Fruit fly (Drosophila melanogaster) whole organism, pupa: Measurements from ENCODE around the gene CG6511.
A peak's percentile ranks its signal among the peaks of the same experiment; 100 is the strongest.

ENCODE experiments used
- CG10348 ChIP-seq: fragments of 200-800 bp; sonication (Bioruptor generic); IDR thresholded peaks from 2 replicates; pipeline ENCODE4 v1.3.6; 2022; ENCODE audit warnings: missing biosample characterization, missing genetic modification characterization
- CG12605 ChIP-seq: fragments of 200-800 bp; sonication (Bioruptor generic); IDR thresholded peaks from 2 replicates; pipeline ENCODE4 v1.3.6; 2022; ENCODE audit warnings: missing biosample characterization, missing genetic modification characterization
- CG13204 ChIP-seq: fragments of 200-800 bp; sonication (Bioruptor generic); optimal IDR thresholded peaks from 2 replicates; lab custom pipeline; 2018; ENCODE audit warnings: missing biosample characterization, mild to moderate bottlenecking, missing genetic modification characterization, moderate library complexity
- CG14655 ChIP-seq: fragments of 200-800 bp; sonication (Bioruptor generic); optimal IDR thresholded peaks from 3 replicates; lab custom pipeline; 2017; ENCODE audit warnings: mild to moderate bottlenecking, missing biosample characterization, missing genetic modification reagents, missing genetic modification characterization
- CG15710 ChIP-seq: fragments of 200-800 bp; sonication (Bioruptor generic); optimal IDR thresholded peaks from 2 replicates; lab custom pipeline; 2018; ENCODE audit warnings: missing biosample characterization, mild to moderate bottlenecking, missing genetic modification characterization, moderate library complexity
- CG17806 ChIP-seq: fragments of 200-800 bp; sonication (Bioruptor generic); optimal IDR thresholded peaks from 2 replicates; lab custom pipeline; 2018; ENCODE audit warnings: missing biosample characterization, mild to moderate bottlenecking, missing genetic modification characterization, moderate library complexity
- CG32121 ChIP-seq: fragments of 200-800 bp; sonication (Bioruptor generic); IDR thresholded peaks from 2 replicates; pipeline ENCODE4 v1.3.6; 2022; ENCODE audit warnings: missing biosample characterization, missing genetic modification characterization
- CG34367 ChIP-seq: fragments of 200-800 bp; sonication (Bioruptor generic); optimal IDR thresholded peaks from 2 replicates; lab custom pipeline; 2018; ENCODE audit warnings: missing biosample characterization, mild to moderate bottlenecking, missing genetic modification characterization
- CG4496 ChIP-seq: fragments of 200-800 bp; sonication (Bioruptor generic); IDR thresholded peaks from 3 replicates; pipeline ENCODE4 v1.3.6; 2022; ENCODE audit warnings: missing biosample characterization, missing genetic modification characterization
- CG8159 ChIP-seq: fragments of 200-800 bp; sonication (Bioruptor generic); optimal IDR thresholded peaks from 3 replicates; lab custom pipeline; 2018; ENCODE audit warnings: missing biosample characterization, mild to moderate bottlenecking, missing genetic modification characterization, moderate library complexity
- CG8301 ChIP-seq: fragments of 200-800 bp; sonication (Bioruptor generic); optimal IDR thresholded peaks from 2 replicates; lab custom pipeline; 2018; ENCODE audit warnings: missing biosample characterization, mild to moderate bottlenecking, missing genetic modification characterization
- CG9948 ChIP-seq: fragments of 200-800 bp; sonication (Bioruptor generic); optimal IDR thresholded peaks from 2 replicates; lab custom pipeline; 2018; ENCODE audit warnings: missing biosample characterization, mild to moderate bottlenecking, missing genetic modification characterization, moderate library complexity
- D1 ChIP-seq: fragments of 200-800 bp; sonication (Bioruptor generic); optimal IDR thresholded peaks from 2 replicates; lab custom pipeline; 2018; ENCODE audit warnings: missing biosample characterization, mild to moderate bottlenecking, missing genetic modification characterization, moderate library complexity
- EcR ChIP-seq: fragments of 200-800 bp; sonication (Bioruptor generic); optimal IDR thresholded peaks from 3 replicates; lab custom pipeline; 2019; ENCODE audit warnings: missing biosample characterization, missing genetic modification characterization, mild to moderate bottlenecking, moderate library complexity, missing genetic modification reagents
- Ets98B ChIP-seq: fragments of 200-800 bp; sonication (Bioruptor generic); IDR thresholded peaks from 2 replicates; pipeline ENCODE4 v1.3.6; 2022; ENCODE audit warnings: missing biosample characterization, missing genetic modification characterization
- Pif1A ChIP-seq: fragments of 200-800 bp; sonication (Bioruptor generic); optimal IDR thresholded peaks from 3 replicates; lab custom pipeline; 2016; ENCODE audit warnings: missing biosample characterization, missing genetic modification characterization
- Pif1B ChIP-seq: fragments of 200-800 bp; sonication (Bioruptor generic); optimal IDR thresholded peaks from 3 replicates; lab custom pipeline; 2016; ENCODE audit warnings: missing biosample characterization, missing genetic modification characterization
- Snoo ChIP-seq: fragments of 200-800 bp; sonication (Bioruptor generic); optimal IDR thresholded peaks from 3 replicates; lab custom pipeline; 2017; ENCODE audit warnings: missing biosample characterization, mild to moderate bottlenecking, missing genetic modification characterization, inconsistent platforms
- fd96Ca ChIP-seq: fragments of 200-800 bp; sonication (Bioruptor generic); IDR thresholded peaks from 3 replicates; pipeline ENCODE4 v1.3.6; 2022; ENCODE audit warnings: missing biosample characterization, missing genetic modification characterization
- gl ChIP-seq: fragments of 200-800 bp; sonication (Bioruptor generic); optimal IDR thresholded peaks from 2 replicates; lab custom pipeline; 2018; ENCODE audit warnings: missing biosample characterization, mild to moderate bottlenecking, missing genetic modification characterization
- rn ChIP-seq: fragments of 200-800 bp; sonication (Bioruptor generic); IDR thresholded peaks from 2 replicates; pipeline ENCODE4 v1.3.6; 2022; ENCODE audit warnings: missing biosample characterization, missing genetic modification characterization

CG6511 gene

dm6 chr3L:8691891-8692874 is 28.9 kb upstream of the CG6511 start:
- TF ChIP-seq fd96Ca (GFP tag; lab: Robert Waterston, UW) = peak; percentile 57; the same call in 1 of the 3 replicates
- TF ChIP-seq CG10348 (GFP tag; lab: Robert Waterston, UW) = no peak
- peak; percentile 59 for TF ChIP-seq CG8159 (tag; lab: Kevin White, UChicago)
- peak; percentile 35 for TF ChIP-seq CG9948 (tag; lab: Kevin White, UChicago)
- peak; percentile 75 for TF ChIP-seq EcR (GFP tag; lab: Kevin White, UChicago)
- TF ChIP-seq CG14655 (GFP tag; lab: Kevin White, UChicago) = peak; percentile 56
- peak; percentile 46 for TF ChIP-seq CG12605 (GFP tag; lab: Robert Waterston, UW)
- TF ChIP-seq CG34367 (tag; lab: Kevin White, UChicago) = peak; percentile 8
- peak; percentile 11 for TF ChIP-seq Pif1A (GFP tag; lab: Kevin White, UChicago)
- no peak for TF ChIP-seq Pif1B (GFP tag; lab: Kevin White, UChicago)
- TF ChIP-seq CG13204 (GFP tag; lab: Kevin White, UChicago) = peak; percentile 64
- TF ChIP-seq gl (tag; lab: Kevin White, UChicago) = peak; percentile 81
- TF ChIP-seq CG15710 (tag; lab: Kevin White, UChicago) = peak; percentile 50
- peak; percentile 48 for TF ChIP-seq Ets98B (GFP tag; lab: Robert Waterston, UW)
- peak; percentile 9 for TF ChIP-seq CG17806 (tag; lab: Kevin White, UChicago)
- TF ChIP-seq CG4496 (GFP tag; lab: Robert Waterston, UW) = peak; percentile 66
- TF ChIP-seq CG32121 (GFP tag; lab: Robert Waterston, UW) = no peak
- peak; percentile 26 for TF ChIP-seq D1 (tag; lab: Kevin White, UChicago)
- peak; percentile 48 for TF ChIP-seq Snoo (tag; lab: Kevin White, UChicago)
- TF ChIP-seq CG8301 (tag; lab: Kevin White, UChicago) = peak; percentile 11
- TF ChIP-seq rn (GFP tag; lab: Robert Waterston, UW) = 0 out of 2 replicates have a peak, but pooled peaks have one; percentile 11

dm6 chr3L:8693558-8694502 is 27.3 kb upstream of the CG6511 start:
- TF ChIP-seq CG13204 (GFP tag; lab: Kevin White, UChicago) (no peak), D1 (tag; lab: Kevin White, UChicago) (no peak), CG9948 (tag; lab: Kevin White, UChicago) (no peak), CG15710 (tag; lab: Kevin White, UChicago) (no peak), fd96Ca (GFP tag; lab: Robert Waterston, UW) (peak; percentile 64; the same call in 2 of the 3 replicates), CG14655 (GFP tag; lab: Kevin White, UChicago) (peak; percentile 47), CG17806 (tag; lab: Kevin White, UChicago) (no peak), CG10348 (GFP tag; lab: Robert Waterston, UW) (no peak), CG34367 (tag; lab: Kevin White, UChicago) (no peak), Pif1A (GFP tag; lab: Kevin White, UChicago) (no peak), CG8159 (tag; lab: Kevin White, UChicago) (no peak), Pif1B (GFP tag; lab: Kevin White, UChicago) (no peak), Snoo (tag; lab: Kevin White, UChicago) (no peak), Ets98B (GFP tag; lab: Robert Waterston, UW) (peak; percentile 76), CG12605 (GFP tag; lab: Robert Waterston, UW) (peak; percentile 74), CG4496 (GFP tag; lab: Robert Waterston, UW) (peak; percentile 69; the same call in 2 of the 3 replicates), rn (GFP tag; lab: Robert Waterston, UW) (0 out of 2 replicates have a peak, but pooled peaks have one; percentile 24), CG8301 (tag; lab: Kevin White, UChicago) (peak; percentile 36), gl (tag; lab: Kevin White, UChicago) (no peak), CG32121 (GFP tag; lab: Robert Waterston, UW) (peak; percentile 62; the same call in 1 of the 2 replicates), EcR (GFP tag; lab: Kevin White, UChicago) (no peak)

dm6 chr3L:8695959-8696358 is 25.2 kb upstream of the CG6511 start:
- TF ChIP-seq CG32121 (GFP tag; lab: Robert Waterston, UW) = no peak
- TF ChIP-seq CG4496 (GFP tag; lab: Robert Waterston, UW) = no peak
- no peak for TF ChIP-seq CG17806 (tag; lab: Kevin White, UChicago)
- no peak for TF ChIP-seq CG34367 (tag; lab: Kevin White, UChicago)
- TF ChIP-seq fd96Ca (GFP tag; lab: Robert Waterston, UW) = no peak
- TF ChIP-seq CG12605 (GFP tag; lab: Robert Waterston, UW) = no peak

dm6 chr3L:8696487-8696954 is 24.6 kb upstream of the CG6511 start:
- TF ChIP-seq gl (tag; lab: Kevin White, UChicago) = peak; percentile 6
- TF ChIP-seq CG13204 (GFP tag; lab: Kevin White, UChicago) = peak; percentile 91
- TF ChIP-seq CG8301 (tag; lab: Kevin White, UChicago) = no peak
- TF ChIP-seq CG4496 (GFP tag; lab: Robert Waterston, UW) = peak; percentile 72
- TF ChIP-seq CG17806 (tag; lab: Kevin White, UChicago) = no peak
- peak; percentile 34 for TF ChIP-seq Pif1B (GFP tag; lab: Kevin White, UChicago)
- TF ChIP-seq Snoo (tag; lab: Kevin White, UChicago) = peak; percentile 59
- peak; percentile 44 for TF ChIP-seq Pif1A (GFP tag; lab: Kevin White, UChicago)
- peak; percentile 74 for TF ChIP-seq EcR (GFP tag; lab: Kevin White, UChicago)
- TF ChIP-seq CG34367 (tag; lab: Kevin White, UChicago) = peak; percentile 1
- TF ChIP-seq CG8159 (tag; lab: Kevin White, UChicago) = peak; percentile 29
- TF ChIP-seq fd96Ca (GFP tag; lab: Robert Waterston, UW) = no peak
- TF ChIP-seq CG14655 (GFP tag; lab: Kevin White, UChicago) = peak; percentile 24
- TF ChIP-seq CG32121 (GFP tag; lab: Robert Waterston, UW) = peak; percentile 71
- no peak for TF ChIP-seq CG10348 (GFP tag; lab: Robert Waterston, UW)
- TF ChIP-seq rn (GFP tag; lab: Robert Waterston, UW) = 0 out of 2 replicates have a peak, but pooled peaks have one; percentile 24
- peak; percentile 11 for TF ChIP-seq CG15710 (tag; lab: Kevin White, UChicago)
- TF ChIP-seq Ets98B (GFP tag; lab: Robert Waterston, UW) = peak; percentile 38
